Fruit fly (Drosophila melanogaster): Measurements from ENCODE around the gene Cht7.

Gene Cht7

dm6 chr3L:3134064-3134545, 27.3 kb upstream of the Cht7 start (continued):
- TF ChIP-seq Doc2 (GFP tag; IDR thresholded peaks at IDR 0.05) (no peak), Abd-B (GFP tag; optimal IDR thresholded peaks at IDR 0.05) (no peak), Med (GFP tag) (peak; percentile 87), CG17328 (GFP tag; IDR thresholded peaks at IDR 0.05) (no peak), odd (GFP tag; optimal IDR thresholded peaks at IDR 0.05) (no peak), dmrt11E (tag; optimal IDR thresholded peaks at IDR 0.05) (no peak), CG1024 (GFP tag; IDR thresholded peaks at IDR 0.05) (no peak), CG1647 (GFP tag; optimal IDR thresholded peaks at IDR 0.05) (no peak), hth (optimal IDR thresholded peaks at IDR 0.05) (no peak), CG31224 (GFP tag; IDR thresholded peaks at IDR 0.05) (no peak), CG7928 (GFP tag; optimal IDR thresholded peaks at IDR 0.05) (no peak), so (GFP tag; IDR thresholded peaks at IDR 0.05) (peak; percentile 62; the same call in 2 of the 3 replicates), Taf1 (GFP tag; IDR thresholded peaks at IDR 0.05) (no peak), CG15269 (tag; optimal IDR thresholded peaks at IDR 0.05) (peak; percentile 63), CG8388 (GFP tag; optimal IDR thresholded peaks at IDR 0.05) (no peak), CG1792 (GFP tag; optimal IDR thresholded peaks at IDR 0.05) (no peak), grau (tag; optimal IDR thresholded peaks at IDR 0.05) (peak; percentile 35)

dm6 chr3L:3127544-3127943, 20.8 kb upstream of the Cht7 start, which contains the start of gene promL:
TSS of gene promL (minus strand) at chr3L:3127724.
- TF ChIP-seq B-H2 (GFP tag; optimal IDR thresholded peaks at IDR 0.05) (peak; percentile 70), CG12769 (tag; optimal IDR thresholded peaks at IDR 0.05) (peak; percentile 47), Scr (GFP tag; IDR thresholded peaks at IDR 0.05; ENCODE audit: partially characterized antibody) (peak; percentile 17; the same call in 1 of the 2 replicates), Dip3 (GFP tag; optimal IDR thresholded peaks at IDR 0.05) (no peak), CG13424 (tag; optimal IDR thresholded peaks at IDR 0.05) (peak; percentile 29), CG12744 (GFP tag; optimal IDR thresholded peaks at IDR 0.05) (peak; percentile 48), hbn (GFP tag; IDR thresholded peaks at IDR 0.05; ENCODE audit: partially characterized antibody) (0 out of 2 replicates have a peak, but pooled peaks have one; percentile 24), MTF-1 (GFP tag; optimal IDR thresholded peaks at IDR 0.05; ENCODE audit: borderline replicate concordance) (peak; percentile 55), Ptx1 (GFP tag; IDR thresholded peaks at IDR 0.05) (peak; percentile 32; the same call in 1 of the 2 replicates), crol (GFP tag; IDR thresholded peaks at IDR 0.05) (no peak), H15 (GFP tag; IDR thresholded peaks at IDR 0.05) (no peak), HLH4C (GFP tag; IDR thresholded peaks at IDR 0.05; ENCODE audit: partially characterized antibody) (no peak), Hr78 (GFP tag; optimal IDR thresholded peaks at IDR 0.05) (no peak), wor (GFP tag; IDR thresholded peaks at IDR 0.05) (no peak), CG17359 (tag; optimal IDR thresholded peaks at IDR 0.05) (peak; percentile 41), Ssrp (tag; optimal IDR thresholded peaks at IDR 0.05) (no peak), Elba2 (GFP tag; optimal IDR thresholded peaks at IDR 0.05) (no peak), grn (GFP tag; optimal IDR thresholded peaks at IDR 0.05) (peak; percentile 44), hb (GFP tag; IDR thresholded peaks at IDR 0.05; ENCODE audit: partially characterized antibody) (no peak), ssp (GFP tag; IDR thresholded peaks at IDR 0.05) (no peak), pho (GFP tag; optimal IDR thresholded peaks at IDR 0.05) (peak; percentile 31), CG33557 (GFP tag; optimal IDR thresholded peaks at IDR 0.05) (peak; percentile 47), Dp (GFP tag; optimal IDR thresholded peaks at IDR 0.05) (peak; percentile 77), Hmx (GFP tag; optimal IDR thresholded peaks at IDR 0.05) (no peak), fd102C (GFP tag; optimal IDR thresholded peaks at IDR 0.05) (peak; percentile 29), unc-4 (GFP tag; IDR thresholded peaks at IDR 0.05; ENCODE audit: partially characterized antibody) (no peak), chif (GFP tag; optimal IDR thresholded peaks at IDR 0.05) (peak; percentile 12 to 38), Kr (GFP tag; optimal IDR thresholded peaks at IDR 0.05) (no peak), zfh2 (GFP tag; optimal IDR thresholded peaks at IDR 0.05) (peak; percentile 6), Sin3A (optimal IDR thresholded peaks at IDR 0.05) (peak; percentile 42), CG17328 (GFP tag; IDR thresholded peaks at IDR 0.05) (peak; percentile 39; the same call in 1 of the 2 replicates), vvl (GFP tag; IDR thresholded peaks at IDR 0.05) (peak; percentile 68), seq (GFP tag; IDR thresholded peaks at IDR 0.05) (no peak; the same call in 1 of the 2 replicates), CG2116 (GFP tag; optimal IDR thresholded peaks at IDR 0.05) (peak; percentile 76)

Data from whole organism, embryonic.